Worm (Caenorhabditis elegans) whole organism, midembryonic: ENCODE results near the gene C07G1.7.

Source experiments
- T22C8.4 ChIP-seq: fragments of 200-800 bp; sonication (Bioruptor generic); IDR thresholded peaks from 2 replicates; pipeline ENCODE4 v1.3.6; 2022; ENCODE audit warnings: missing genetic modification characterization, missing compliant biosample characterization
- cog-1 ChIP-seq: sonication (generic microtip); optimal IDR thresholded peaks from 2 replicates; lab custom pipeline; 2016; ENCODE audit warnings: missing genetic modification characterization, missing compliant biosample characterization
- flt-1 ChIP-seq: fragments of 200-800 bp; sonication (Bioruptor generic); IDR thresholded peaks from 2 replicates; pipeline ENCODE4 v1.3.6; 2022; ENCODE audit warnings: missing genetic modification characterization, missing compliant biosample characterization
- klf-2 ChIP-seq: fragments of 200-800 bp; sonication (Bioruptor generic); conservative IDR thresholded peaks from 2 replicates; pipeline ENCODE4 v1.3.6; 2022; ENCODE audit warnings: missing genetic modification reagents, missing genetic modification characterization, missing compliant biosample characterization
- med-1 ChIP-seq: sonication (generic microtip); optimal IDR thresholded peaks from 2 replicates; lab custom pipeline; 2017; ENCODE audit warnings: missing genetic modification characterization, mild to moderate bottlenecking, missing compliant biosample characterization, antibody characterized with exemption, missing genetic modification reagents; ENCODE audit not compliant: insufficient read depth
- tab-1 ChIP-seq: fragments of 200-800 bp; sonication (Bioruptor generic); IDR thresholded peaks from 2 replicates; pipeline ENCODE4 v1.3.6; 2022; ENCODE audit warnings: missing genetic modification characterization, missing compliant biosample characterization
- ztf-23 ChIP-seq: fragments of 200-800 bp; sonication (Bioruptor generic); IDR thresholded peaks from 2 replicates; pipeline ENCODE4 v1.3.6; 2022; ENCODE audit warnings: missing genetic modification reagents, missing genetic modification characterization, missing compliant biosample characterization
- ztf-29 ChIP-seq: fragments of 200-800 bp; sonication (Bioruptor generic); IDR thresholded peaks from 2 replicates; pipeline ENCODE4 v1.3.6; 2022; ENCODE audit warnings: missing genetic modification reagents, missing genetic modification characterization, missing compliant biosample characterization

DNA sequence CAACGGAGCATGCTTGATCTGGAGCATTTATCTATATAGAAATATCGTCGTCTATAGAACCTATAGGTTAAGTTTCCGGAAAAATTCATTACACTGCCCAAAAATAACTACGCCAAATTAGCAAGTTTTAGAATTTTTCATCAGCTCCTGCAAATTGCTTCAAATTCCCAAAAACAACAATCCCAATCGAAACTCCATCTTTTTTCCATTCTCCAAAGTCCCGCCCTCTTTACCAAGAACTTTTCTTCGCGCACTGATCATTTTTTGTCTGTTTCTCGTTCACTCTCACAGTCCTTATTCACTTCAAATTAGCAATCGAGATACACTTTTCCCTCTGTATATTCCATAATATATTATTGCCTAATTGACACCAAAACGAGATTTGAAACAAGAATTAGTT lies 5.3 kb downstream of the C07G1.7 start, which contains the start of gene svh-1:
- no peak for TF ChIP-seq klf-2
- no peak for TF ChIP-seq med-1 (GFP tag; lab: Kevin White, UChicago)
- no peak for TF ChIP-seq tab-1 (GFP tag; lab: Robert Waterston, UW)
- TF ChIP-seq ztf-23 (GFP tag; lab: Robert Waterston, UW): no peak
- TF ChIP-seq flt-1: no peak
- TF ChIP-seq T22C8.4 (GFP tag; lab: Robert Waterston, UW): no peak
- no peak for TF ChIP-seq ztf-29 (GFP tag; lab: Robert Waterston, UW)
- TF ChIP-seq cog-1 (tag; lab: Kevin White, UChicago): no peak
